Worm (Caenorhabditis elegans) whole organism, late embryonic: ENCODE data around the gene F59A1.11.

Experiments
- fkh-10 ChIP-seq: fragments of 150-350 bp; optimal IDR thresholded peaks from 2 replicates; lab custom pipeline; 2014; ENCODE audit warnings: missing biosample characterization, missing genetic modification reagents, missing genetic modification characterization
- nfya-1 ChIP-seq: sonication (generic microtip); optimal IDR thresholded peaks from 2 replicates; lab custom pipeline; 2017; ENCODE audit warnings: missing genetic modification characterization, mild to moderate bottlenecking, missing compliant biosample characterization, antibody characterized with exemption, moderate library complexity
- pqm-1 ChIP-seq: sonication (generic microtip); optimal IDR thresholded peaks from 2 replicates; lab custom pipeline; 2016; ENCODE audit warnings: missing genetic modification characterization, missing compliant biosample characterization
- unc-86 ChIP-seq: sonication (generic microtip); optimal IDR thresholded peaks from 2 replicates; lab custom pipeline; 2016; ENCODE audit warnings: missing genetic modification characterization, missing compliant biosample characterization
- ztf-16 ChIP-seq: sonication (generic microtip); optimal IDR thresholded peaks from 2 replicates; lab custom pipeline; 2017; ENCODE audit warnings: missing genetic modification characterization, missing compliant biosample characterization

DNA sequence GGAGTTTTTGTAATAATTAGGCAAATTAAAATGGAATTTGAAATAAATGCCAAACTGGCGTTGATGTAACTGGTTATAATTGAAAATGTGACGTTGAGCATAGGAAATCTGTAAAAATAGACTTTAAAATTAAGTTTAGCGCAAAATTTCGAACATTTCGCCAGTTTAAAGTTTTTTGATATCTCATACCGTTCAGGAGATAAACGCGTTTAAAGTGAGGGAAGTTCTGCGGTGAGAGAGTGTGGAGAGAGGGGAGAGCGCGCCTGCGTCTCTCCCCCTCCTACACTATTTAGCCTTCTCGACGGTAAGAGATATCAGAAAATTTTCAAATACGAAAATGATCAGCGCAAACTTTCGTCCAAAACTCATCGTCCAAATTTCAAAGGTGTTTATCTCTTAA is 10.7 kb upstream of the F59A1.11 start, which contains the start of gene str-92:
- no peak for TF ChIP-seq pqm-1 (tag; lab: Kevin White, UChicago)
- TF ChIP-seq fkh-10 (GFP tag; lab: Kevin White, UChicago), result no peak
- TF ChIP-seq ztf-16 (tag; lab: Kevin White, UChicago), result no peak
- TF ChIP-seq nfya-1, result no peak
- TF ChIP-seq unc-86, result no peak
